2 fruit fly cellular contexts compared by ENCODE assay signal in the genomic region with DNA sequence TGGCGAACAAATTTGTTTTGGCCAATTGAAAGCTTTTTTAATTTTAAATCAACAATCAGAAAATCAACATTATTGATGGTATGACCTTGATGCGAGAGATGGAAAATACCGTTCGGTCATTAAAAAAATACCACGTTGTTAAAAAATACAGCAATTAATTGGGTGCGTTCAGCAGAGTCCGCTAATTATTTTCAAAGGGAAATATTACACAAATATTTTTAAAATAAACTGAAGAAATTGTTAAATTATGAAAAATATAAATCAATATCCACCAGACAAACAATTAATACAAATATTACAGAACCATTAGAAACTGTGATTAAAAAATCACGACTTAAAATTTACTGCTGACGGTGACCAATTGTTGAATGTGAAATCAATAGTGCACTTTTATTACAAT.
TF ChIP-seq lines count a peak whose summit lies in the region.

A gene (minus strand): TSS at position 101 of the 400 bp plus-strand sequence.

TF ChIP-seq in whole organism, embryonic, 481 proteins besides CTCF, POLR2A, EP300 and RAD21 (continued from another document and continues in another):
- TF ChIP-seq CG32767 (GFP tag; IDR thresholded peaks at IDR 0.05; lab: Robert Waterston, UW) (peak; percentile 87), p53 (GFP tag; optimal IDR thresholded peaks at IDR 0.05; lab: Kevin White, UChicago) (no peak), CG7839 (tag; optimal IDR thresholded peaks at IDR 0.05; lab: Kevin White, UChicago) (peak; percentile 96), CG12236 (GFP tag; optimal IDR thresholded peaks at IDR 0.05; lab: Kevin White, UChicago) (peak; percentile 45), Meics (GFP tag; optimal IDR thresholded peaks at IDR 0.05; lab: Kevin White, UChicago) (peak; percentile 90), CG17568 (GFP tag; optimal IDR thresholded peaks at IDR 0.05; lab: Kevin White, UChicago) (no peak), CG4404 (GFP tag; IDR thresholded peaks at IDR 0.05; lab: Robert Waterston, UW) (peak; percentile 87), CG17612 (GFP tag; IDR thresholded peaks at IDR 0.05; lab: Robert Waterston, UW) (peak; percentile 89), Lim3 (GFP tag; IDR thresholded peaks at IDR 0.05; lab: Robert Waterston, UW) (peak; percentile 43; the same call in 1 of the 2 replicates), CG9876 (GFP tag; optimal IDR thresholded peaks at IDR 0.05; lab: Kevin White, UChicago) (no peak), CG15011 (GFP tag; optimal IDR thresholded peaks at IDR 0.05; lab: Kevin White, UChicago) (peak; percentile 76), ase (GFP tag; IDR thresholded peaks at IDR 0.05; lab: Robert Waterston, UW) (peak; percentile 92), bigmax (GFP tag; optimal IDR thresholded peaks at IDR 0.05; lab: Kevin White, UChicago) (no peak), E2f2 (GFP tag; IDR thresholded peaks at IDR 0.05; lab: Robert Waterston, UW) (peak; percentile 74), HLH54F (GFP tag; optimal IDR thresholded peaks at IDR 0.05; lab: Kevin White, UChicago) (peak; percentile 53), CG10321 (GFP tag; IDR thresholded peaks at IDR 0.05; lab: Robert Waterston, UW) (peak; percentile 73), insv (GFP tag; optimal IDR thresholded peaks at IDR 0.05; lab: Kevin White, UChicago) (peak in 1 of 2 experiments; percentile 49), zf30C (GFP tag; optimal IDR thresholded peaks at IDR 0.05; lab: Kevin White, UChicago) (no peak), ERR (GFP tag; optimal IDR thresholded peaks at IDR 0.05; lab: Kevin White, UChicago) (peak; percentile 43), wor (GFP tag; IDR thresholded peaks at IDR 0.05; lab: Robert Waterston, UW) (peak; percentile 85), pfk (GFP tag; optimal IDR thresholded peaks at IDR 0.05; lab: Kevin White, UChicago) (no peak), oc (tag; optimal IDR thresholded peaks at IDR 0.05; lab: Kevin White, UChicago) (peak; percentile 85), CG33213 (GFP tag; optimal IDR thresholded peaks at IDR 0.05; lab: Kevin White, UChicago) (peak; percentile 45), CG18476 (GFP tag; optimal IDR thresholded peaks at IDR 0.05; lab: Kevin White, UChicago) (peak; percentile 95), hth (optimal IDR thresholded peaks at IDR 0.05; lab: Kevin White, UChicago) (no peak), Atf6 (GFP tag; IDR thresholded peaks at IDR 0.05; lab: Robert Waterston, UW) (peak; percentile 88), Bgb (GFP tag; IDR thresholded peaks at IDR 0.05; lab: Robert Waterston, UW; ENCODE audit: partially characterized antibody) (no peak), Doc3 (GFP tag; IDR thresholded peaks at IDR 0.05; lab: Robert Waterston, UW; ENCODE audit: partially characterized antibody) (no peak), Doc2 (GFP tag; IDR thresholded peaks at IDR 0.05; lab: Robert Waterston, UW) (peak; percentile 75), Opbp (GFP tag; IDR thresholded peaks at IDR 0.05; lab: Robert Waterston, UW; ENCODE audit: partially characterized antibody) (no peak), Med (GFP tag; lab: Kevin White, UChicago) (peak; percentile 94), CG3407 (GFP tag; optimal IDR thresholded peaks at IDR 0.05; lab: Kevin White, UChicago) (peak; percentile 80), Ada2b (GFP tag; IDR thresholded peaks at IDR 0.05; lab: Robert Waterston, UW) (peak; percentile 96), CG30403 (GFP tag; optimal IDR thresholded peaks at IDR 0.05; lab: Kevin White, UChicago) (peak; percentile 95), CG12219 (GFP tag; optimal IDR thresholded peaks at IDR 0.05; lab: Kevin White, UChicago) (peak; percentile 76), NC2α (GFP tag; optimal IDR thresholded peaks at IDR 0.05; lab: Kevin White, UChicago) (peak; percentile 53), CG7357 (GFP tag; IDR thresholded peaks at IDR 0.05; lab: Robert Waterston, UW) (peak; percentile 88), CG12299 (tag; optimal IDR thresholded peaks at IDR 0.05; lab: Kevin White, UChicago) (peak; percentile 89), CG5953 (GFP tag; IDR thresholded peaks at IDR 0.05; lab: Robert Waterston, UW) (peak; percentile 69), kah (GFP tag; optimal IDR thresholded peaks at IDR 0.05; lab: Kevin White, UChicago) (peak; percentile 72), Sox100B (GFP tag; optimal IDR thresholded peaks at IDR 0.05; lab: Kevin White, UChicago) (peak; percentile 90), Camta (GFP tag; optimal IDR thresholded peaks at IDR 0.05; lab: Kevin White, UChicago) (peak; percentile 73), CG6683 (GFP tag; optimal IDR thresholded peaks at IDR 0.05; lab: Kevin White, UChicago) (peak; percentile 73), CG11504 (tag; optimal IDR thresholded peaks at IDR 0.05; lab: Kevin White, UChicago) (peak; percentile 95), tx (GFP tag; optimal IDR thresholded peaks at IDR 0.05; lab: Kevin White, UChicago) (no peak), nerfin-2 (GFP tag; IDR thresholded peaks at IDR 0.05; lab: Robert Waterston, UW; ENCODE audit: partially characterized antibody) (no peak), Hand (GFP tag; optimal IDR thresholded peaks at IDR 0.05; lab: Kevin White, UChicago) (peak; percentile 67), repo (GFP tag; optimal IDR thresholded peaks at IDR 0.05; lab: Kevin White, UChicago) (peak; percentile 21), unc-4 (GFP tag; IDR thresholded peaks at IDR 0.05; lab: Robert Waterston, UW; ENCODE audit: partially characterized antibody) (no peak), ac (GFP tag; optimal IDR thresholded peaks at IDR 0.05; lab: Kevin White, UChicago) (peak; percentile 34), TFAM (GFP tag; optimal IDR thresholded peaks at IDR 0.05; lab: Kevin White, UChicago) (no peak), Xrp1 (GFP tag; IDR thresholded peaks at IDR 0.05; lab: Robert Waterston, UW) (peak; percentile 96), CG11398 (GFP tag; optimal IDR thresholded peaks at IDR 0.05; lab: Kevin White, UChicago) (no peak), tap (tag; optimal IDR thresholded peaks at IDR 0.05; lab: Kevin White, UChicago) (peak; percentile 93), CG4820 (GFP tag; optimal IDR thresholded peaks at IDR 0.05; lab: Kevin White, UChicago) (peak; percentile 90), bab2 (GFP tag; optimal IDR thresholded peaks at IDR 0.05; lab: Kevin White, UChicago) (peak; percentile 76), CG17802 (tag; optimal IDR thresholded peaks at IDR 0.05; lab: Kevin White, UChicago) (peak; percentile 79), hkb (optimal IDR thresholded peaks at IDR 0.05; lab: Kevin White, UChicago) (no peak), hkb (GFP tag; IDR thresholded peaks at IDR 0.05; lab: Robert Waterston, UW) (peak; percentile 94), CG6175 (GFP tag; IDR thresholded peaks at IDR 0.05; lab: Robert Waterston, UW) (peak; percentile 86), slbo (GFP tag; IDR thresholded peaks at IDR 0.05; lab: Robert Waterston, UW) (peak; percentile 95), CG6689 (GFP tag; IDR thresholded peaks at IDR 0.05; lab: Robert Waterston, UW) (peak; percentile 94), MESR4 (GFP tag; optimal IDR thresholded peaks at IDR 0.05; lab: Kevin White, UChicago) (peak; percentile 48), CG4730 (GFP tag; IDR thresholded peaks at IDR 0.05; lab: Robert Waterston, UW) (peak; percentile 91)

TF ChIP-seq in whole organism, prepupa, 60 proteins besides CTCF, POLR2A, EP300 and RAD21 (continued from another document):
- TF ChIP-seq Smox (GFP tag; optimal IDR thresholded peaks at IDR 0.05; lab: Kevin White, UChicago) = peak; percentile 91
- TF ChIP-seq Hr39 (GFP tag; optimal IDR thresholded peaks at IDR 0.05; lab: Kevin White, UChicago) = peak; percentile 88
- no peak for TF ChIP-seq Eip75B (GFP tag; optimal IDR thresholded peaks at IDR 0.05; lab: Kevin White, UChicago)
- peak; percentile 93 for TF ChIP-seq CG10669 (GFP tag; optimal IDR thresholded peaks at IDR 0.05; lab: Kevin White, UChicago)
- TF ChIP-seq CG6276 (GFP tag; optimal IDR thresholded peaks at IDR 0.05; lab: Kevin White, UChicago) = peak; percentile 89
- TF ChIP-seq pdm3 (GFP tag; optimal IDR thresholded peaks at IDR 0.05; lab: Kevin White, UChicago) = peak; percentile 94
- peak; percentile 92 for TF ChIP-seq CG32006 (GFP tag; optimal IDR thresholded peaks at IDR 0.05; lab: Kevin White, UChicago)
- TF ChIP-seq CG4318 (GFP tag; optimal IDR thresholded peaks at IDR 0.05; lab: Kevin White, UChicago) = no peak
- TF ChIP-seq esn (GFP tag; optimal IDR thresholded peaks at IDR 0.05; lab: Kevin White, UChicago) = peak; percentile 93
- peak; percentile 95 for TF ChIP-seq CG6163 (GFP tag; IDR thresholded peaks at IDR 0.05; lab: Robert Waterston, UW)
